Worm (Caenorhabditis elegans) whole organism, L4 larva: ENCODE results near the gene T23B12.5.
A peak's percentile ranks its signal among the peaks of the same experiment; 100 is the strongest.

Experiments used
- F44E2.7 ChIP-seq: fragments of 200-800 bp; sonication (Bioruptor generic); IDR thresholded peaks from 2 replicates; pipeline ENCODE4 v2.1.2; 2022; ENCODE audit warnings: missing genetic modification characterization, missing compliant biosample characterization
- Y5F2A.4 ChIP-seq: fragments of 200-800 bp; sonication (Bioruptor generic); optimal IDR thresholded peaks from 2 replicates; lab custom pipeline; 2018; ENCODE audit warnings: mild to moderate bottlenecking, missing genetic modification characterization, missing compliant biosample characterization
- aha-1 ChIP-seq: fragments of 150-350 bp; peaks from one replicate; lab custom pipeline; 2014; ENCODE audit warnings: missing biosample characterization, missing genetic modification characterization
- ama-1 ChIP-seq: fragments of 150-350 bp; optimal IDR thresholded peaks from 2 replicates; lab custom pipeline; 2014; ENCODE audit warnings: inconsistent platforms, mixed read lengths
- arid-1 ChIP-seq: fragments of 200-800 bp; sonication (Bioruptor generic); conservative IDR thresholded peaks from 2 replicates; pipeline ENCODE4 v1.3.6; 2022; ENCODE audit warnings: missing genetic modification reagents, missing genetic modification characterization, missing compliant biosample characterization
- ceh-20 ChIP-seq: fragments of 200-800 bp; sonication (Bioruptor generic); IDR thresholded peaks from 2 replicates; pipeline ENCODE4 v1.3.6; 2022; ENCODE audit warnings: missing genetic modification reagents, missing genetic modification characterization, missing compliant biosample characterization
- ceh-62 ChIP-seq: sonication (generic microtip); optimal IDR thresholded peaks from 2 replicates; lab custom pipeline; 2017; ENCODE audit warnings: missing biosample characterization, missing genetic modification characterization
- cey-2 ChIP-seq: sonication (generic microtip); optimal IDR thresholded peaks from 3 replicates; lab custom pipeline; 2017; ENCODE audit warnings: missing genetic modification characterization, mild to moderate bottlenecking, missing compliant biosample characterization, antibody characterized with exemption, borderline replicate concordance; ENCODE audit not compliant: insufficient read depth
- daf-16 ChIP-seq, 3 experiments: sonication (generic microtip); optimal IDR thresholded peaks; 2 replicates each; lab custom pipeline; 2016 to 2017; ENCODE audit warnings: missing genetic modification characterization in 3 of 3, missing genetic modification reagents in 3 of 3, mild to moderate bottlenecking in 2 of 3, missing compliant biosample characterization in 2 of 3, missing biosample characterization in 1 of 3, moderate library complexity in 1 of 3
- dmd-6 ChIP-seq: fragments of 200-800 bp; sonication (Bioruptor generic); IDR thresholded peaks from 2 replicates; pipeline ENCODE4 v1.3.6; 2022; ENCODE audit warnings: missing genetic modification reagents, missing genetic modification characterization, missing compliant biosample characterization
- dve-1 ChIP-seq: sonication (generic microtip); optimal IDR thresholded peaks from 2 replicates; lab custom pipeline; 2017; ENCODE audit warnings: antibody characterized with exemption, mild to moderate bottlenecking, missing genetic modification characterization, missing compliant biosample characterization; ENCODE audit not compliant: insufficient read depth
- fkh-10 ChIP-seq: fragments of 150-350 bp; optimal IDR thresholded peaks from 2 replicates; lab custom pipeline; 2014; ENCODE audit warnings: missing biosample characterization, missing genetic modification reagents, missing genetic modification characterization
- fos-1 ChIP-seq: fragments of 150-350 bp; optimal IDR thresholded peaks from 2 replicates; lab custom pipeline; 2014; ENCODE audit warnings: missing biosample characterization, missing genetic modification characterization
- hmg-1.1 ChIP-seq: fragments of 200-800 bp; sonication (Bioruptor generic); IDR thresholded peaks from 2 replicates; pipeline ENCODE4 v1.3.6; 2022; ENCODE audit warnings: missing genetic modification reagents, missing genetic modification characterization, missing compliant biosample characterization
- lim-7 ChIP-seq: fragments of 200-800 bp; sonication (Bioruptor generic); IDR thresholded peaks from 2 replicates; pipeline ENCODE4 v1.3.6; 2022; ENCODE audit warnings: missing genetic modification characterization, missing compliant biosample characterization
- lin-29 ChIP-seq: fragments of 200-800 bp; sonication (Bioruptor generic); IDR thresholded peaks from 2 replicates; pipeline ENCODE4 v1.3.6; 2022; ENCODE audit warnings: missing genetic modification reagents, missing genetic modification characterization, missing compliant biosample characterization
- lin-39 ChIP-seq: fragments of 150-350 bp; optimal IDR thresholded peaks from 2 replicates; lab custom pipeline; 2014; ENCODE audit warnings: missing biosample characterization, missing genetic modification reagents, missing genetic modification characterization
- madf-5 ChIP-seq, 2 experiments: fragments of 200-800 bp; sonication (Bioruptor generic); IDR thresholded peaks; 2 replicates each; pipeline ENCODE4 v1.3.6; 2022; ENCODE audit warnings: missing compliant biosample characterization in 2 of 2, missing genetic modification characterization in 2 of 2
- mdl-1 ChIP-seq, 2 experiments: fragments of 150-350 bp in 1 of 2; sonication (generic microtip) in 1 of 2; optimal IDR thresholded peaks; 2 replicates each; lab custom pipeline; 2014 to 2017; ENCODE audit warnings: missing biosample characterization in 2 of 2, missing genetic modification characterization in 2 of 2
- mes-2 ChIP-seq: sonication (generic microtip); optimal IDR thresholded peaks from 2 replicates; lab custom pipeline; 2016; ENCODE audit warnings: missing genotype, mild to moderate bottlenecking, missing genetic modification characterization, missing compliant biosample characterization; ENCODE audit not compliant: poor library complexity, severe bottlenecking
- nhr-10 ChIP-seq: fragments of 150-350 bp; optimal IDR thresholded peaks from 2 replicates; lab custom pipeline; 2014; ENCODE audit warnings: missing biosample characterization, missing genetic modification characterization
- nhr-237 ChIP-seq: sonication (generic microtip); optimal IDR thresholded peaks from 2 replicates; lab custom pipeline; 2017; ENCODE audit warnings: missing biosample characterization, missing genetic modification characterization
- nhr-25 ChIP-seq: sonication (generic microtip); optimal IDR thresholded peaks from 2 replicates; lab custom pipeline; 2017; ENCODE audit warnings: missing genetic modification characterization, mild to moderate bottlenecking, missing compliant biosample characterization, antibody characterized with exemption, moderate library complexity, borderline replicate concordance; ENCODE audit not compliant: insufficient read depth
- nhr-28 ChIP-seq: fragments of 150-350 bp; optimal IDR thresholded peaks from 2 replicates; lab custom pipeline; 2014; ENCODE audit warnings: missing biosample characterization, missing genetic modification characterization
- nhr-48 ChIP-seq: sonication (generic microtip); optimal IDR thresholded peaks from 2 replicates; lab custom pipeline; 2016; ENCODE audit warnings: mild to moderate bottlenecking, missing genetic modification characterization, missing compliant biosample characterization
- snpc-4 ChIP-seq: fragments of 150-350 bp; optimal IDR thresholded peaks from 2 replicates; lab custom pipeline; 2014; ENCODE audit warnings: missing biosample characterization, missing genetic modification characterization
- spr-3 ChIP-seq: fragments of 200-800 bp; sonication (Bioruptor generic); optimal IDR thresholded peaks from 2 replicates; lab custom pipeline; 2018; ENCODE audit warnings: mild to moderate bottlenecking, missing genetic modification characterization, missing compliant biosample characterization
- tra-1 ChIP-seq: fragments of 200-800 bp; sonication (Bioruptor generic); IDR thresholded peaks from 2 replicates; pipeline ENCODE4 v1.3.6; 2022; ENCODE audit warnings: missing genetic modification reagents, missing genetic modification characterization, missing compliant biosample characterization
- unc-39 ChIP-seq: sonication (generic microtip); optimal IDR thresholded peaks from 2 replicates; lab custom pipeline; 2017; ENCODE audit warnings: missing biosample characterization, missing genetic modification characterization
- unc-62 ChIP-seq, 3 experiments: fragments of 150-350 bp in 1 of 3; sonication (generic microtip); optimal IDR thresholded peaks in 2 of 3; peaks in 1 of 3; 1 replicate in 1 of 3; 2 replicates in 2 of 3; lab custom pipeline; 2014 to 2017; ENCODE audit warnings: missing biosample characterization in 3 of 3, missing genetic modification characterization in 3 of 3, missing genetic modification reagents in 3 of 3, missing genotype in 1 of 3
- vab-7 ChIP-seq: fragments of 200-800 bp; sonication (Bioruptor generic); IDR thresholded peaks from 2 replicates; pipeline ENCODE4 v1.3.6; 2022; ENCODE audit warnings: missing genetic modification reagents, missing genetic modification characterization, missing compliant biosample characterization
- ztf-7 ChIP-seq: fragments of 150-350 bp; optimal IDR thresholded peaks from 2 replicates; lab custom pipeline; 2014; ENCODE audit warnings: missing biosample characterization, missing genetic modification characterization

T23B12.5 gene

DNA sequence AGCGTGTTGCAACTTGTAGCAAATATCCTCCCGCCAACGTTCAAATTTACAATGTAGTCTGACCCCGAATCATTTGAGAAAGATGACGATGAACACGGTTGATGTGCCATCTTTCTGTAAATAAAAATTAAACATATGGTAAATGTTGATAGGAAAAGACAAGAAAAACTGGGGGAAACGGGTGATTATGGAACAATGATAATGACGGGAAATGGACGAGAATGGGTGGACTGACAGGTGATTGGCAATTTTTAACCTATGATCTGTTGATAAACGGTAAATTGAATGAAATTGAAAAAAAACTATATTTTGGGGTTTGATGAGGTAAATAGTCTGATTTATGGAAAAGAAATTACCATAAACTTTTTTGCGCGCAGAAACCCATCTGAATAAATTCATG lies 12.5 kb upstream of the T23B12.5 start, which contains the start of gene T23B12.6 (continued):
- TF ChIP-seq unc-62 (GFP tag; optimal IDR thresholded peaks at IDR 0.05 in 1 of 2; lab: Kevin White, UChicago): peak in 1 of 2 experiments; percentile 31
- no peak for TF ChIP-seq unc-62 (tag; optimal IDR thresholded peaks at IDR 0.05; lab: Kevin White, UChicago)
- TF ChIP-seq ceh-62 (tag; lab: Kevin White, UChicago): no peak
- TF ChIP-seq nhr-28 (tag; lab: Kevin White, UChicago): peak; percentile 47
- TF ChIP-seq Y5F2A.4: no peak
- no peak for TF ChIP-seq lim-7 (GFP tag; lab: Robert Waterston, UW)
- TF ChIP-seq aha-1 (tag; lab: Kevin White, UChicago): peak; percentile 69
- no peak for TF ChIP-seq madf-5 (GFP tag; IDR thresholded peaks at IDR 0.05; lab: Robert Waterston, UW)
- TF ChIP-seq fkh-10 (GFP tag; lab: Kevin White, UChicago): no peak
- no peak for TF ChIP-seq vab-7 (GFP tag; lab: Robert Waterston, UW)
- no peak for TF ChIP-seq daf-16 (GFP tag; optimal IDR thresholded peaks at IDR 0.05; lab: Kevin White, UChicago)
- peak; percentile 86 for TF ChIP-seq daf-16 (tag; optimal IDR thresholded peaks at IDR 0.05; lab: Kevin White, UChicago)
- no peak for TF ChIP-seq nhr-48
- TF ChIP-seq F44E2.7 (GFP tag; lab: Robert Waterston, UW): no peak
- no peak for TF ChIP-seq arid-1 (GFP tag; lab: Robert Waterston, UW)
- TF ChIP-seq, all 104 proteins: peak for 9

DNA sequence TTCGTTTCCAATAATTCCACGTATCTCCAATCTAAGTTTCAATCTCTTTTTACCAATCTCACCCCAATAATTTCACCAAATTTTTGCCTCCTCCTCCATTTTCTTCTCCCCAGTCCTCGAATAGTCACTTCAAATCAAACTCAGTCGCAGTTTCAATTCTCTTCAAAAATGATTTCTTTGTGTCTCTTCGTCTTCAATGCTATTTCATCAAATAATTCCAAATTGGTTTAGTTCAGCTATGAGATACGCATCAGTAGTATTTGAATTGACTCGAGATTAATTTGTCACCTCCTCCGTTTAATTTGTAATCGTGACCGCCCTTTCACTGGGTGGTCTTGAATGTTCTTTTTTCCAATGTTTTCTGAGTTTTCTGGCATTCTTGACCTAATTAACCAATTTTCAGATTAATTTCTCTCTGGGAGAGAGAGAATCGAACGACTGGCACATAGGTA lies 7.2 kb upstream of the T23B12.5 start, which contains the start of gene T23B12.11:
T23B12.11 (plus strand) TSS at position 402 of the 452 bp plus-strand sequence.
- TF ChIP-seq ama-1 (lab: Kevin White, UChicago) (no peak), ztf-7 (no peak), unc-39 (no peak), lin-29 (GFP tag; lab: Robert Waterston, UW) (no peak), aha-1 (tag; lab: Kevin White, UChicago) (no peak)

DNA sequence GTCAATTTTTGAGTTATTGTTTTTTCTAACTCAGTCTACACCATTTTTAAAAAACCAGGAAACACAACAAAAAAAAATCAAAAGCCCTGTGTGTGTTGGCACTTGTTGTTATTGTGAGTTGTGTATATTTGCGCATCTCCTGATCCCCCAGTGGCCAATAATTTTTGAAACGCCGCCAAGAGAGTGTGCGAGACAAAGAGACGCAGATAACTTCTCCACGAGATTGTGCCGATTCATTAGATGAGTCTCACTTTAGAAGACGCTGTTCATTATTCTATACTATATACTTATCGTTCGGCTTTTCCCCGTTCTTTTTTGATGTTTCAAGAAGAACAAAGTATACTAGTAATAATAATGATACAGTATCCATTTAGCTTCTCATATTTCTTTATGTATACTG lies 2.9 kb upstream of the T23B12.5 start:
- peak in 1 of 2 experiments; percentile 74 for TF ChIP-seq unc-62 (GFP tag; optimal IDR thresholded peaks at IDR 0.05 in 1 of 2; lab: Kevin White, UChicago)
- TF ChIP-seq unc-62 (tag; optimal IDR thresholded peaks at IDR 0.05; lab: Kevin White, UChicago): no peak
- TF ChIP-seq mes-2 (tag; lab: Kevin White, UChicago): no peak

DNA sequence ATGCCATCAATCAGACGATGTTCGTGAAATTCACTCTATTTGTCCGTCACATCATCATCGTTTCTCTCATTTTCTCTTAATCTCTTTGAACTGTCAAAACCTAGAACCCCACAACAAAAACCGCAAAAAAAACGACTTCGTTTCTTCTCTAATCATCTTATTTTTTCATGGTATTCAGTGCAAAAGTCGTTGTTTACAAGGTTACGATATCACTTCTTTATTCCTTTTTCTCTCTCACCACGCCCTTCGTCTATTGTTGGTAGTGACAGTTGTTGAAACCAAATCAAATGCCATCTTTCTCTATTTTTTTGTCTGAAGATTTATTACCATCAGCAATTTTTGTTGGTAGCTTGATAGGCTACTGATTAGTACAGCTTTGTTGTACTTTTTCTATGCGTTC lies 1.4 kb upstream of the T23B12.5 start:
- TF ChIP-seq fos-1 (tag; lab: Kevin White, UChicago): no peak
- peak in 1 of 2 experiments; percentile 99 for TF ChIP-seq unc-62 (GFP tag; optimal IDR thresholded peaks at IDR 0.05 in 1 of 2; lab: Kevin White, UChicago)
- TF ChIP-seq unc-62 (tag; optimal IDR thresholded peaks at IDR 0.05; lab: Kevin White, UChicago): no peak
- TF ChIP-seq snpc-4 (tag; lab: Kevin White, UChicago): no peak
- TF ChIP-seq spr-3 (GFP tag; lab: Kevin White, UChicago): no peak
- TF ChIP-seq arid-1 (GFP tag; lab: Robert Waterston, UW): no peak
- no peak for TF ChIP-seq nhr-237
- no peak for TF ChIP-seq nhr-10 (tag; lab: Kevin White, UChicago)
- TF ChIP-seq nhr-28 (tag; lab: Kevin White, UChicago): peak; percentile 67
- 0 out of 2 replicates have a peak, but pooled peaks have one; percentile 47 for TF ChIP-seq ceh-20
- TF ChIP-seq dmd-6 (GFP tag; lab: Robert Waterston, UW): peak; percentile 33
- peak; percentile 98 for TF ChIP-seq aha-1 (tag; lab: Kevin White, UChicago)
- TF ChIP-seq nhr-25 (tag; lab: Kevin White, UChicago): peak; percentile 27
- TF ChIP-seq lin-39 (tag; lab: Kevin White, UChicago): no peak
- peak; percentile 51 for TF ChIP-seq dve-1 (tag; lab: Kevin White, UChicago)
- TF ChIP-seq tra-1: 0 out of 2 replicates have a peak, but pooled peaks have one; percentile 31
- peak; percentile 39 for TF ChIP-seq cey-2 (tag; lab: Kevin White, UChicago)
- peak in 1 of 2 experiments; percentile 42 for TF ChIP-seq mdl-1 (tag; optimal IDR thresholded peaks at IDR 0.05; lab: Kevin White, UChicago)
- TF ChIP-seq hmg-1.1 (GFP tag; lab: Robert Waterston, UW): no peak
